Fruit fly (Drosophila melanogaster): Measurements from ENCODE around the gene Rh7.

Rh7 gene

dm6 chr3L:12175382-12175781, at the start of gene Rh7:
Gene Rh7, minus strand, starts transcription at chr3L:12175482.
- no peak for TF ChIP-seq pan (optimal IDR thresholded peaks at IDR 0.05)
- TF ChIP-seq Dll (optimal IDR thresholded peaks at IDR 0.05), result no peak
- no peak for TF ChIP-seq EcR (GFP tag; optimal IDR thresholded peaks at IDR 0.05)
- TF ChIP-seq CG8478 (optimal IDR thresholded peaks at IDR 0.05), result no peak
- no peak for TF ChIP-seq usp (GFP tag; optimal IDR thresholded peaks at IDR 0.05)
- no peak for TF ChIP-seq psq (optimal IDR thresholded peaks at IDR 0.05)

- no peak for TF ChIP-seq Dll (optimal IDR thresholded peaks at IDR 0.05)
- TF ChIP-seq EcR (GFP tag; optimal IDR thresholded peaks at IDR 0.05), result no peak
- TF ChIP-seq usp (GFP tag; optimal IDR thresholded peaks at IDR 0.05), result no peak
- no peak for TF ChIP-seq psq (optimal IDR thresholded peaks at IDR 0.05)
- TF ChIP-seq CG8478 (optimal IDR thresholded peaks at IDR 0.05), result no peak
- no peak for TF ChIP-seq pan (optimal IDR thresholded peaks at IDR 0.05)
Observed at dm6 chr3L:12223635-12224016, 48.3 kb upstream of the Rh7 start.

- no peak for TF ChIP-seq EcR (GFP tag; optimal IDR thresholded peaks at IDR 0.05)
- no peak for TF ChIP-seq CG8478 (optimal IDR thresholded peaks at IDR 0.05)
- TF ChIP-seq Dll (optimal IDR thresholded peaks at IDR 0.05), result no peak
- TF ChIP-seq psq (optimal IDR thresholded peaks at IDR 0.05), result no peak
- no peak for TF ChIP-seq usp (GFP tag; optimal IDR thresholded peaks at IDR 0.05)
- TF ChIP-seq pan (optimal IDR thresholded peaks at IDR 0.05), result no peak
Observed at dm6 chr3L:12222945-12223634, 47.8 kb upstream of the Rh7 start.

- no peak for TF ChIP-seq EcR (GFP tag; optimal IDR thresholded peaks at IDR 0.05)
Observed at dm6 chr3L:12205848-12206247, 30.6 kb upstream of the Rh7 start, which contains the start of gene Tsen54. Gene Tsen54, minus strand, starts transcription at chr3L:12206022.

dm6 chr3L:12203736-12204135, 28.5 kb upstream of the Rh7 start, which contains the start of gene Ak1:
Gene Ak1, minus strand, starts transcription at chr3L:12204082.
- TF ChIP-seq EcR (GFP tag; optimal IDR thresholded peaks at IDR 0.05) (no peak), psq (optimal IDR thresholded peaks at IDR 0.05) (no peak), CG8478 (optimal IDR thresholded peaks at IDR 0.05) (no peak), usp (GFP tag; optimal IDR thresholded peaks at IDR 0.05) (no peak), pan (optimal IDR thresholded peaks at IDR 0.05) (no peak)

- TF ChIP-seq Dll (optimal IDR thresholded peaks at IDR 0.05), result no peak
- TF ChIP-seq psq (optimal IDR thresholded peaks at IDR 0.05), result no peak
- no peak for TF ChIP-seq pan (optimal IDR thresholded peaks at IDR 0.05)
- no peak for TF ChIP-seq EcR (GFP tag; optimal IDR thresholded peaks at IDR 0.05)
- TF ChIP-seq CG8478 (optimal IDR thresholded peaks at IDR 0.05), result no peak
- no peak for TF ChIP-seq usp (GFP tag; optimal IDR thresholded peaks at IDR 0.05)
Observed at dm6 chr3L:12202980-12203379, 27.7 kb upstream of the Rh7 start.

dm6 chr3L:12197491-12197890, 22.2 kb upstream of the Rh7 start, which contains the start of gene CG11529:
Gene CG11529, plus strand, starts transcription at chr3L:12197791.
- no peak for TF ChIP-seq Dll (optimal IDR thresholded peaks at IDR 0.05)
- TF ChIP-seq usp (GFP tag; optimal IDR thresholded peaks at IDR 0.05), result no peak
- no peak for TF ChIP-seq EcR (GFP tag; optimal IDR thresholded peaks at IDR 0.05)
- no peak for TF ChIP-seq psq (optimal IDR thresholded peaks at IDR 0.05)
- no peak for TF ChIP-seq CG8478 (optimal IDR thresholded peaks at IDR 0.05)
- no peak for TF ChIP-seq pan (optimal IDR thresholded peaks at IDR 0.05)

- TF ChIP-seq pan (optimal IDR thresholded peaks at IDR 0.05), result no peak
- no peak for TF ChIP-seq usp (GFP tag; optimal IDR thresholded peaks at IDR 0.05)
- TF ChIP-seq Dll (optimal IDR thresholded peaks at IDR 0.05), result no peak
- TF ChIP-seq EcR (GFP tag; optimal IDR thresholded peaks at IDR 0.05), result no peak
- no peak for TF ChIP-seq CG8478 (optimal IDR thresholded peaks at IDR 0.05)
- TF ChIP-seq psq (optimal IDR thresholded peaks at IDR 0.05), result no peak
Observed at dm6 chr3L:12193485-12193884, 18.2 kb upstream of the Rh7 start, which contains the start of gene thoc6. Gene thoc6, minus strand, starts transcription at chr3L:12193688.

dm6 chr3L:12190433-12190832, 15.2 kb upstream of the Rh7 start, which contains the start of gene Est-P:
Gene Est-P, plus strand, starts transcription at chr3L:12190733.
- TF ChIP-seq EcR (GFP tag; optimal IDR thresholded peaks at IDR 0.05) (no peak), psq (optimal IDR thresholded peaks at IDR 0.05) (no peak), Dll (optimal IDR thresholded peaks at IDR 0.05) (no peak), usp (GFP tag; optimal IDR thresholded peaks at IDR 0.05) (no peak), pan (optimal IDR thresholded peaks at IDR 0.05) (no peak), CG8478 (optimal IDR thresholded peaks at IDR 0.05) (no peak)

dm6 chr3L:12188518-12188917, 13.2 kb upstream of the Rh7 start, which contains the start of gene Est-6:
Gene Est-6, plus strand, starts transcription at chr3L:12188818.
- TF ChIP-seq CG8478 (optimal IDR thresholded peaks at IDR 0.05) (no peak), Dll (optimal IDR thresholded peaks at IDR 0.05) (no peak), pan (optimal IDR thresholded peaks at IDR 0.05) (no peak), EcR (GFP tag; optimal IDR thresholded peaks at IDR 0.05) (no peak), usp (GFP tag; optimal IDR thresholded peaks at IDR 0.05) (no peak), psq (optimal IDR thresholded peaks at IDR 0.05) (no peak)

- TF ChIP-seq CG8478 (optimal IDR thresholded peaks at IDR 0.05), result no peak
- no peak for TF ChIP-seq pan (optimal IDR thresholded peaks at IDR 0.05)
- TF ChIP-seq EcR (GFP tag; optimal IDR thresholded peaks at IDR 0.05), result no peak
- no peak for TF ChIP-seq psq (optimal IDR thresholded peaks at IDR 0.05)
Observed at dm6 chr3L:12185336-12185735, 10.1 kb upstream of the Rh7 start.

- TF ChIP-seq usp (GFP tag; optimal IDR thresholded peaks at IDR 0.05), result no peak
- TF ChIP-seq Dll (optimal IDR thresholded peaks at IDR 0.05), result no peak
- TF ChIP-seq CG8478 (optimal IDR thresholded peaks at IDR 0.05), result no peak
- TF ChIP-seq psq (optimal IDR thresholded peaks at IDR 0.05), result no peak
- no peak for TF ChIP-seq pan (optimal IDR thresholded peaks at IDR 0.05)
- no peak for TF ChIP-seq EcR (GFP tag; optimal IDR thresholded peaks at IDR 0.05)
Observed at dm6 chr3L:12184564-12185034, 9.3 kb upstream of the Rh7 start, which contains the start of gene Miox. Gene Miox, plus strand, starts transcription at chr3L:12184984.

Data from whole organism.